Worm (Caenorhabditis elegans) whole organism, L1 larva: ENCODE measurements around the gene C49H3.6.

ENCODE experiments used
- C04F5.9 ChIP-seq: sonication (generic microtip); optimal IDR thresholded peaks from 2 replicates; lab custom pipeline; 2016; ENCODE audit warnings: missing genetic modification characterization, missing compliant biosample characterization
- ama-1 ChIP-seq: fragments of 150-350 bp; optimal IDR thresholded peaks from 2 replicates; lab custom pipeline; 2014
- ceh-88 ChIP-seq: fragments of 200-800 bp; sonication (Bioruptor generic); IDR thresholded peaks from 2 replicates; pipeline ENCODE4 v1.3.6; 2022; ENCODE audit warnings: missing genetic modification characterization, missing compliant biosample characterization
- egl-27 ChIP-seq, 2 experiments: fragments of 150-350 bp in 1 of 2; sonication (generic microtip); optimal IDR thresholded peaks; 3 replicates each; lab custom pipeline; 2017 to 2018; ENCODE audit warnings: missing biosample characterization in 2 of 2, missing genetic modification characterization in 2 of 2, missing genetic modification reagents in 2 of 2
- lin-35 ChIP-seq, 2 experiments: fragments of 150-350 bp; optimal IDR thresholded peaks; 2 replicates each; lab custom pipeline; 2014; ENCODE audit warnings: missing biosample characterization in 2 of 2, missing genetic modification characterization in 2 of 2, missing genetic modification reagents in 2 of 2
- lsy-2 ChIP-seq, 2 experiments: fragments of 150-350 bp; optimal IDR thresholded peaks; 2 replicates each; lab custom pipeline; 2014; ENCODE audit warnings: missing biosample characterization in 2 of 2, missing genetic modification characterization in 2 of 2
- mef-2 ChIP-seq: fragments of 150-350 bp; optimal IDR thresholded peaks from 2 replicates; lab custom pipeline; 2014; ENCODE audit warnings: missing biosample characterization, missing genetic modification characterization
- nhr-12 ChIP-seq: sonication (generic microtip); optimal IDR thresholded peaks from 2 replicates; lab custom pipeline; 2017; ENCODE audit warnings: missing biosample characterization, missing genetic modification characterization
- snpc-4 ChIP-seq: fragments of 150-350 bp; optimal IDR thresholded peaks from 2 replicates; lab custom pipeline; 2014; ENCODE audit warnings: missing biosample characterization, missing genetic modification characterization
- swsn-7 ChIP-seq: sonication (generic microtip); optimal IDR thresholded peaks from 2 replicates; lab custom pipeline; 2016; ENCODE audit warnings: missing genetic modification characterization, missing compliant biosample characterization
- unc-98 ChIP-seq: fragments of 200-800 bp; sonication (Bioruptor generic); IDR thresholded peaks from 2 replicates; pipeline ENCODE4 v1.3.6; 2022; ENCODE audit warnings: missing genetic modification characterization, missing compliant biosample characterization
- ztf-11 ChIP-seq, 2 experiments: sonication (generic microtip); optimal IDR thresholded peaks; 2 replicates each; lab custom pipeline; 2016 to 2017; ENCODE audit warnings: missing genetic modification characterization in 2 of 2, missing biosample characterization in 1 of 2, missing compliant biosample characterization in 1 of 2

- TF ChIP-seq ama-1 (lab: Kevin White, UChicago) (no peak), egl-27 (tag; optimal IDR thresholded peaks at IDR 0.05; lab: Kevin White, UChicago) (no peak), nhr-12 (no peak), lsy-2 (tag; optimal IDR thresholded peaks at IDR 0.05; lab: Kevin White, UChicago) (no peak), mef-2 (tag; lab: Kevin White, UChicago) (no peak), lin-35 (GFP tag; optimal IDR thresholded peaks at IDR 0.05; lab: Kevin White, UChicago) (no peak), unc-98 (GFP tag; lab: Robert Waterston, UW) (no peak), C04F5.9 (tag; lab: Kevin White, UChicago) (no peak), snpc-4 (tag; lab: Kevin White, UChicago) (no peak), swsn-7 (tag; lab: Kevin White, UChicago) (no peak), ceh-88 (no peak), ztf-11 (tag; optimal IDR thresholded peaks at IDR 0.05; lab: Kevin White, UChicago) (no peak)
These were observed 22.4 kb upstream of the C49H3.6 start for ce11 chrIV:7881166-7881565.
